Worm (Caenorhabditis elegans) whole organism, L2 larva: ENCODE measurements around the gene F10E9.12.

Experiments
- C34F6.9 ChIP-seq: fragments of 150-350 bp; optimal IDR thresholded peaks from 2 replicates; lab custom pipeline; 2014; ENCODE audit warnings: missing biosample characterization, missing genetic modification characterization
- ama-1 ChIP-seq: fragments of 150-350 bp; optimal IDR thresholded peaks from 2 replicates; lab custom pipeline; 2018; ENCODE audit warnings: inconsistent platforms
- dmd-4 ChIP-seq: sonication (generic microtip); optimal IDR thresholded peaks from 2 replicates; lab custom pipeline; 2017; ENCODE audit warnings: missing biosample characterization, missing genetic modification characterization
- lin-39 ChIP-seq: fragments of 150-350 bp; optimal IDR thresholded peaks from 2 replicates; lab custom pipeline; 2014; ENCODE audit warnings: missing biosample characterization, missing genetic modification reagents, missing genetic modification characterization
- nhr-10 ChIP-seq: sonication (generic microtip); optimal IDR thresholded peaks from 2 replicates; lab custom pipeline; 2017; ENCODE audit warnings: missing biosample characterization, missing genetic modification characterization
- nhr-12 ChIP-seq: fragments of 150-350 bp; optimal IDR thresholded peaks from 2 replicates; lab custom pipeline; 2014; ENCODE audit warnings: missing biosample characterization, missing genetic modification characterization
- nhr-23 ChIP-seq: fragments of 150-350 bp; optimal IDR thresholded peaks from 2 replicates; lab custom pipeline; 2014; ENCODE audit warnings: missing biosample characterization, missing genetic modification reagents, missing genetic modification characterization
- nhr-237 ChIP-seq: fragments of 150-350 bp; optimal IDR thresholded peaks from 2 replicates; lab custom pipeline; 2014; ENCODE audit warnings: missing biosample characterization, missing genetic modification characterization
- nhr-25 ChIP-seq: fragments of 150-350 bp; sonication (generic microtip); optimal IDR thresholded peaks from 3 replicates; lab custom pipeline; 2014; ENCODE audit warnings: missing biosample characterization, missing genetic modification characterization
- snpc-4 ChIP-seq: fragments of 150-350 bp; optimal IDR thresholded peaks from 2 replicates; lab custom pipeline; 2014; ENCODE audit warnings: missing biosample characterization, missing genetic modification characterization
- unc-62 ChIP-seq: fragments of 150-350 bp; optimal IDR thresholded peaks from 2 replicates; lab custom pipeline; 2014; ENCODE audit warnings: missing biosample characterization, missing genetic modification reagents, missing genetic modification characterization
- zag-1 ChIP-seq: fragments of 150-350 bp; optimal IDR thresholded peaks from 2 replicates; lab custom pipeline; 2014; ENCODE audit warnings: missing biosample characterization, missing genetic modification characterization

- TF ChIP-seq nhr-10: no peak
- TF ChIP-seq snpc-4 (tag; lab: Kevin White, UChicago): no peak
- TF ChIP-seq unc-62 (GFP tag; lab: Kevin White, UChicago): no peak
- no peak for TF ChIP-seq lin-39
- no peak for TF ChIP-seq C34F6.9 (tag; lab: Kevin White, UChicago)
- TF ChIP-seq ama-1 (lab: Kevin White, UChicago): no peak
- TF ChIP-seq nhr-25: no peak
- TF ChIP-seq nhr-23: no peak
- no peak for TF ChIP-seq dmd-4 (tag; lab: Kevin White, UChicago)
- no peak for TF ChIP-seq nhr-12 (tag; lab: Kevin White, UChicago)
- no peak for TF ChIP-seq nhr-237
- TF ChIP-seq zag-1: no peak
Observed at ce11 chrIII:8318488-8318887, 5.9 kb upstream of the F10E9.12 start, which contains the start of gene sas-4.
